Worm (Caenorhabditis elegans) whole organism, late embryonic: ENCODE measurements around the gene K10H10.5.

Experiments used
- C08G9.2 ChIP-seq: sonication (generic microtip); optimal IDR thresholded peaks from 2 replicates; lab custom pipeline; 2016; ENCODE audit warnings: mild to moderate bottlenecking, missing genetic modification characterization, moderate library complexity, missing compliant biosample characterization
- C38D4.7 ChIP-seq: fragments of 200-800 bp; sonication (Bioruptor generic); optimal IDR thresholded peaks from 2 replicates; lab custom pipeline; 2018; ENCODE audit warnings: mild to moderate bottlenecking, missing genetic modification characterization, moderate library complexity, missing compliant biosample characterization
- F13H6.1 ChIP-seq: sonication (generic microtip); optimal IDR thresholded peaks from 2 replicates; lab custom pipeline; 2016; ENCODE audit warnings: missing genetic modification characterization, missing compliant biosample characterization
- K09A11.1 ChIP-seq: sonication (generic microtip); optimal IDR thresholded peaks from 2 replicates; lab custom pipeline; 2017; ENCODE audit warnings: antibody characterized with exemption, mild to moderate bottlenecking, missing genetic modification characterization, missing compliant biosample characterization; ENCODE audit not compliant: insufficient read depth
- T23F11.4 ChIP-seq: fragments of 200-800 bp; sonication (Bioruptor generic); optimal IDR thresholded peaks from 2 replicates; lab custom pipeline; 2018; ENCODE audit warnings: mild to moderate bottlenecking, missing genetic modification characterization, missing compliant biosample characterization
- Y22D7AL.16 ChIP-seq: sonication (generic microtip); optimal IDR thresholded peaks from 2 replicates; lab custom pipeline; 2016; ENCODE audit warnings: missing genetic modification characterization, missing compliant biosample characterization
- ama-1 ChIP-seq: fragments of 150-350 bp; optimal IDR thresholded peaks from 2 replicates; lab custom pipeline; 2014
- ceh-14 ChIP-seq: sonication (generic microtip); optimal IDR thresholded peaks from 2 replicates; lab custom pipeline; 2016; ENCODE audit warnings: missing genotype, missing genetic modification characterization, missing compliant biosample characterization
- ceh-19 ChIP-seq: fragments of 200-800 bp; sonication (Bioruptor generic); optimal IDR thresholded peaks from 2 replicates; lab custom pipeline; 2018; ENCODE audit warnings: mild to moderate bottlenecking, missing genetic modification characterization, missing compliant biosample characterization
- ceh-2 ChIP-seq: sonication (generic microtip); optimal IDR thresholded peaks from 2 replicates; lab custom pipeline; 2016; ENCODE audit warnings: missing genotype, missing genetic modification characterization, missing compliant biosample characterization
- ceh-22 ChIP-seq: sonication (generic microtip); optimal IDR thresholded peaks from 2 replicates; lab custom pipeline; 2017; ENCODE audit warnings: missing biosample characterization, missing genetic modification characterization
- ceh-24 ChIP-seq: sonication (generic microtip); optimal IDR thresholded peaks from 2 replicates; lab custom pipeline; 2016; ENCODE audit warnings: mild to moderate bottlenecking, missing genetic modification characterization, missing compliant biosample characterization
- ceh-30 ChIP-seq: fragments of 150-350 bp; optimal IDR thresholded peaks from 2 replicates; lab custom pipeline; 2014; ENCODE audit warnings: missing biosample characterization, missing genetic modification characterization
- ceh-31 ChIP-seq: sonication (generic microtip); optimal IDR thresholded peaks from 2 replicates; lab custom pipeline; 2016; ENCODE audit warnings: missing genetic modification characterization, missing compliant biosample characterization
- ceh-45 ChIP-seq: fragments of 200-800 bp; sonication (Bioruptor generic); IDR thresholded peaks from 2 replicates; pipeline ENCODE4 v1.3.6; 2022; ENCODE audit warnings: missing genetic modification reagents, missing genetic modification characterization, missing compliant biosample characterization
- ceh-6 ChIP-seq: fragments of 200-800 bp; sonication (Bioruptor generic); optimal IDR thresholded peaks from 2 replicates; lab custom pipeline; 2018; ENCODE audit warnings: mild to moderate bottlenecking, missing genetic modification characterization, missing compliant biosample characterization
- ceh-9 ChIP-seq: sonication (generic microtip); optimal IDR thresholded peaks from 2 replicates; lab custom pipeline; 2016; ENCODE audit warnings: mild to moderate bottlenecking, missing genetic modification characterization, inconsistent platforms, missing compliant biosample characterization
- che-1 ChIP-seq: sonication (generic microtip); optimal IDR thresholded peaks from 2 replicates; lab custom pipeline; 2016; ENCODE audit warnings: mild to moderate bottlenecking, missing genetic modification characterization, missing compliant biosample characterization
- dmd-4 ChIP-seq: sonication (generic microtip); optimal IDR thresholded peaks from 2 replicates; lab custom pipeline; 2016; ENCODE audit warnings: borderline replicate concordance, missing genetic modification characterization, missing compliant biosample characterization
- dve-1 ChIP-seq: sonication (generic microtip); optimal IDR thresholded peaks from 2 replicates; lab custom pipeline; 2017; ENCODE audit warnings: antibody characterized with exemption, mild to moderate bottlenecking, missing genetic modification characterization, missing compliant biosample characterization
- elt-4 ChIP-seq: sonication (generic microtip); optimal IDR thresholded peaks from 2 replicates; lab custom pipeline; 2016; ENCODE audit warnings: missing genetic modification characterization, missing compliant biosample characterization
- ets-4 ChIP-seq: sonication (generic microtip); optimal IDR thresholded peaks from 2 replicates; lab custom pipeline; 2016; ENCODE audit warnings: missing genetic modification characterization, missing compliant biosample characterization
- eyg-1 ChIP-seq: sonication (generic microtip); optimal IDR thresholded peaks from 2 replicates; lab custom pipeline; 2016; ENCODE audit warnings: missing genotype, missing genetic modification characterization, missing compliant biosample characterization
- fkh-10 ChIP-seq: fragments of 150-350 bp; optimal IDR thresholded peaks from 2 replicates; lab custom pipeline; 2014; ENCODE audit warnings: missing biosample characterization, missing genetic modification reagents, missing genetic modification characterization
- fkh-6 ChIP-seq: sonication (generic microtip); optimal IDR thresholded peaks from 2 replicates; lab custom pipeline; 2016; ENCODE audit warnings: missing genetic modification characterization, missing compliant biosample characterization
- hlh-13 ChIP-seq: fragments of 200-800 bp; sonication (Bioruptor generic); optimal IDR thresholded peaks from 2 replicates; lab custom pipeline; 2018; ENCODE audit warnings: mild to moderate bottlenecking, missing genetic modification characterization, missing compliant biosample characterization
- hlh-15 ChIP-seq: sonication (generic microtip); optimal IDR thresholded peaks from 2 replicates; lab custom pipeline; 2016; ENCODE audit warnings: missing genetic modification characterization, missing compliant biosample characterization
- hlh-30 ChIP-seq: sonication (generic microtip); optimal IDR thresholded peaks from 2 replicates; lab custom pipeline; 2017; ENCODE audit warnings: antibody characterized with exemption, missing genetic modification characterization, missing compliant biosample characterization; ENCODE audit not compliant: insufficient read depth
- hlh-6 ChIP-seq: sonication (generic microtip); optimal IDR thresholded peaks from 2 replicates; lab custom pipeline; 2016; ENCODE audit warnings: missing genotype, missing genetic modification characterization, missing compliant biosample characterization
- hlh-8 ChIP-seq: sonication (generic microtip); optimal IDR thresholded peaks from 2 replicates; lab custom pipeline; 2016; ENCODE audit warnings: missing genotype, missing genetic modification characterization, missing compliant biosample characterization
- lim-6 ChIP-seq: sonication (generic microtip); optimal IDR thresholded peaks from 2 replicates; lab custom pipeline; 2016; ENCODE audit warnings: missing genetic modification characterization, missing compliant biosample characterization
- lin-11 ChIP-seq: fragments of 200-800 bp; sonication (Bioruptor generic); optimal IDR thresholded peaks from 2 replicates; lab custom pipeline; 2018; ENCODE audit warnings: mild to moderate bottlenecking, missing genetic modification characterization, missing compliant biosample characterization
- madf-2 ChIP-seq: sonication (generic microtip); optimal IDR thresholded peaks from 2 replicates; lab custom pipeline; 2017; ENCODE audit warnings: missing genetic modification characterization, missing compliant biosample characterization
- nfya-1 ChIP-seq: sonication (generic microtip); optimal IDR thresholded peaks from 2 replicates; lab custom pipeline; 2017; ENCODE audit warnings: missing genetic modification characterization, mild to moderate bottlenecking, missing compliant biosample characterization, antibody characterized with exemption, moderate library complexity
- nhr-11 ChIP-seq: fragments of 150-350 bp; optimal IDR thresholded peaks from 2 replicates; lab custom pipeline; 2014; ENCODE audit warnings: missing biosample characterization, missing genetic modification characterization
- nhr-232 ChIP-seq: sonication (generic microtip); optimal IDR thresholded peaks from 2 replicates; lab custom pipeline; 2016; ENCODE audit warnings: missing genetic modification characterization, missing compliant biosample characterization
- npax-4 ChIP-seq: sonication (generic microtip); optimal IDR thresholded peaks from 2 replicates; lab custom pipeline; 2016; ENCODE audit warnings: missing genetic modification characterization, missing compliant biosample characterization
- odd-2 ChIP-seq: sonication (generic microtip); optimal IDR thresholded peaks from 2 replicates; lab custom pipeline; 2017; ENCODE audit warnings: antibody characterized with exemption, mild to moderate bottlenecking, missing genetic modification characterization, missing compliant biosample characterization
- pag-3 ChIP-seq: sonication (generic microtip); optimal IDR thresholded peaks from 2 replicates; lab custom pipeline; 2016; ENCODE audit warnings: missing compliant biosample characterization, missing genetic modification characterization, borderline replicate concordance
- pat-9 ChIP-seq: fragments of 200-800 bp; sonication (Bioruptor generic); optimal IDR thresholded peaks from 2 replicates; lab custom pipeline; 2018; ENCODE audit warnings: mild to moderate bottlenecking, missing genetic modification characterization, moderate library complexity, missing compliant biosample characterization
- pax-1 ChIP-seq: fragments of 150-350 bp; optimal IDR thresholded peaks from 2 replicates; lab custom pipeline; 2014; ENCODE audit warnings: missing biosample characterization, missing genetic modification characterization
- pha-4 ChIP-seq: fragments of 150-350 bp; optimal IDR thresholded peaks from 2 replicates; lab custom pipeline; 2018; ENCODE audit warnings: missing biosample characterization, missing genetic modification reagents, missing genetic modification characterization
- pqm-1 ChIP-seq: sonication (generic microtip); optimal IDR thresholded peaks from 2 replicates; lab custom pipeline; 2016; ENCODE audit warnings: missing genetic modification characterization, missing compliant biosample characterization
- pros-1 ChIP-seq: fragments of 150-350 bp; optimal IDR thresholded peaks from 2 replicates; lab custom pipeline; 2014; ENCODE audit warnings: missing biosample characterization, missing genetic modification reagents, missing genetic modification characterization
- sdc-2 ChIP-seq: sonication (generic microtip); optimal IDR thresholded peaks from 2 replicates; lab custom pipeline; 2016; ENCODE audit warnings: missing genotype, missing genetic modification characterization, missing compliant biosample characterization
- sox-2 ChIP-seq: fragments of 200-800 bp; sonication (Bioruptor generic); IDR thresholded peaks from 2 replicates; pipeline ENCODE4 v1.3.6; 2022; ENCODE audit warnings: missing genetic modification reagents, missing genetic modification characterization, missing compliant biosample characterization
- syd-9 ChIP-seq: sonication (generic microtip); optimal IDR thresholded peaks from 2 replicates; lab custom pipeline; 2016; ENCODE audit warnings: mild to moderate bottlenecking, missing genetic modification characterization, moderate library complexity, missing compliant biosample characterization
- tbx-7 ChIP-seq: sonication (generic microtip); optimal IDR thresholded peaks from 2 replicates; lab custom pipeline; 2016; ENCODE audit warnings: missing genotype, missing genetic modification characterization, missing compliant biosample characterization
- ttx-3 ChIP-seq: sonication (generic microtip); optimal IDR thresholded peaks from 2 replicates; lab custom pipeline; 2016; ENCODE audit warnings: missing genetic modification reagents, missing genetic modification characterization, missing compliant biosample characterization
- unc-42 ChIP-seq: sonication (generic microtip); optimal IDR thresholded peaks from 2 replicates; lab custom pipeline; 2016; ENCODE audit warnings: missing genotype, missing genetic modification characterization, missing compliant biosample characterization
- unc-55 ChIP-seq: sonication (generic microtip); optimal IDR thresholded peaks from 2 replicates; lab custom pipeline; 2017; ENCODE audit warnings: missing biosample characterization, missing genetic modification reagents, missing genetic modification characterization
- unc-86 ChIP-seq: sonication (generic microtip); optimal IDR thresholded peaks from 2 replicates; lab custom pipeline; 2016; ENCODE audit warnings: missing genetic modification characterization, missing compliant biosample characterization
- zip-5 ChIP-seq: sonication (generic microtip); optimal IDR thresholded peaks from 2 replicates; lab custom pipeline; 2016; ENCODE audit warnings: missing genetic modification characterization, missing compliant biosample characterization

The K10H10.5 gene

ce11 chrII:14496809-14497208 lies 4.7 kb upstream of the K10H10.5 start:
- TF ChIP-seq hlh-30 (tag; lab: Kevin White, UChicago) (peak; percentile 24), ceh-24 (tag; lab: Kevin White, UChicago) (peak; percentile 34), lim-6 (no peak), dve-1 (tag; lab: Kevin White, UChicago) (peak; percentile 88), ceh-6 (GFP tag; lab: Kevin White, UChicago) (peak; percentile 92), nhr-232 (tag; lab: Kevin White, UChicago) (peak; percentile 85), Y22D7AL.16 (tag; lab: Kevin White, UChicago) (peak; percentile 71), npax-4 (tag; lab: Kevin White, UChicago) (peak; percentile 69), pat-9 (tag; lab: Kevin White, UChicago) (peak; percentile 90), pha-4 (tag; lab: Kevin White, UChicago) (no peak), nfya-1 (tag; lab: Kevin White, UChicago) (peak; percentile 77), C08G9.2 (tag; lab: Kevin White, UChicago) (peak; percentile 83), elt-4 (tag; lab: Kevin White, UChicago) (no peak), odd-2 (tag; lab: Kevin White, UChicago) (peak; percentile 58), hlh-6 (tag; lab: Kevin White, UChicago) (peak; percentile 91), madf-2 (tag; lab: Kevin White, UChicago) (peak; percentile 86), pros-1 (tag; lab: Kevin White, UChicago) (peak; percentile 15), hlh-8 (peak; percentile 63), pax-1 (no peak), K09A11.1 (tag; lab: Kevin White, UChicago) (peak; percentile 89), T23F11.4 (peak; percentile 74), hlh-13 (GFP tag; lab: Kevin White, UChicago) (peak; percentile 75), unc-42 (tag; lab: Kevin White, UChicago) (peak; percentile 10), ceh-19 (GFP tag; lab: Kevin White, UChicago) (peak; percentile 82), ama-1 (no peak), sdc-2 (tag; lab: Kevin White, UChicago) (peak; percentile 81), lin-11 (peak; percentile 80), syd-9 (tag; lab: Kevin White, UChicago) (peak; percentile 59), pag-3 (tag; lab: Kevin White, UChicago) (peak; percentile 4), eyg-1 (tag; lab: Kevin White, UChicago) (peak; percentile 83), dmd-4 (peak; percentile 75), che-1 (peak; percentile 86), ttx-3 (tag; lab: Kevin White, UChicago) (peak; percentile 80), ceh-2 (tag; lab: Kevin White, UChicago) (peak; percentile 66), ceh-9 (tag; lab: Kevin White, UChicago) (peak; percentile 43), hlh-15 (tag; lab: Kevin White, UChicago) (peak; percentile 71), ets-4 (tag; lab: Kevin White, UChicago) (peak; percentile 63), fkh-10 (GFP tag; lab: Kevin White, UChicago) (no peak), fkh-6 (tag; lab: Kevin White, UChicago) (peak; percentile 85), ceh-45 (GFP tag; lab: Robert Waterston, UW) (no peak), C38D4.7 (peak; percentile 82), ceh-31 (tag; lab: Kevin White, UChicago) (peak; percentile 68), zip-5 (tag; lab: Kevin White, UChicago) (peak; percentile 68), ceh-30 (tag; lab: Kevin White, UChicago) (peak; percentile 73), ceh-22 (tag; lab: Kevin White, UChicago) (peak; percentile 35), F13H6.1 (tag; lab: Kevin White, UChicago) (peak; percentile 73), pqm-1 (tag; lab: Kevin White, UChicago) (peak; percentile 90), ceh-14 (peak; percentile 70), nhr-11 (tag; lab: Kevin White, UChicago) (no peak), sox-2 (GFP tag; lab: Robert Waterston, UW) (peak; percentile 79), tbx-7 (tag; lab: Kevin White, UChicago) (peak; percentile 53), unc-86 (tag; lab: Kevin White, UChicago) (peak; percentile 72), unc-55 (no peak)
